In the genomic region with DNA sequence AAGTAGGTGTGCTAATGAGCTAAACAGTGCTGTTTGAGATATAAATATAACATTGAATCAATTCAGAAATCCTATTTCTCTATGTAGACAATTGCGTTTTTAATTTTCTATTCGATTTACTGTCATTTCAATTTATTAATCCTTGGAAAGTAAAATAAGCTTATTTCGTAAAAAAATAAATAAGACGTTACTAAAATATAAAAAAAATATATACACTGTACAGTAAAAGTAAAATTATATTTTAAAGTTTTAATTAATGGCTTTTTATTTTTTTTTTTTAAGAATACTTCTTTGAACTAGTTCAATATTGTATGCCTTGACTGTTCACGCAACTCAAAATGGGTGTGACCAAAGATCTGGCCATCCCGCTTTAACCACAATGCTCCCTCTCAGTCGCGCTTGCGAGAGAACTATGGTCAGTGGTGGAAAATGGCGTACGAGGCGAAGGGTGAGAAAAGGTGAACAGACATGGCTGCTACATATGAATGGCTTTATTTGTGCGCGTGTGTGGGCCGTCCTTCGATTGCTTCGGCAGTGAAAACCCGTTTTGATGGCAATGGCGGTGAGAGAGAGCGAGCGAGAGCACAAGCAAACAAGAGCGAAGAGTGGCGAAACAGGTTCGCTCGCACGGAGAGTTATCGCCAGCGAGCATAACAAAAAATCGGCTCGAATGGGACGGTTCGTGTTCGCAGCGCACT, we compare ENCODE assay signal across 1 fruit fly cellular context.
TF ChIP-seq lines count a peak whose summit lies in the region.

A gene (plus strand): TSS at position 648 of the 698 bp plus-strand sequence.

TF ChIP-seq in whole organism, embryonic, 481 proteins besides CTCF, POLR2A, EP300 and RAD21 (continued from another document and continues in another):
- TF ChIP-seq fu2 (GFP tag; optimal IDR thresholded peaks at IDR 0.05; lab: Kevin White, UChicago) (no peak), CrebB (tag; optimal IDR thresholded peaks at IDR 0.05; lab: Kevin White, UChicago) (peak; percentile 8), D19B (GFP tag; optimal IDR thresholded peaks at IDR 0.05; lab: Kevin White, UChicago) (no peak), emc (GFP tag; optimal IDR thresholded peaks at IDR 0.05; lab: Kevin White, UChicago) (no peak), sisA (GFP tag; IDR thresholded peaks at IDR 0.05; lab: Robert Waterston, UW) (peak; percentile 31; the same call in 1 of the 2 replicates), otp (GFP tag; IDR thresholded peaks at IDR 0.05; lab: Robert Waterston, UW) (0 out of 3 replicates have a peak, but pooled peaks have one; percentile 29), sens (GFP tag; lab: Kevin White, UChicago) (peak; percentile 72), Spps (tag; optimal IDR thresholded peaks at IDR 0.05; lab: Kevin White, UChicago) (no peak), HLH54F (GFP tag; optimal IDR thresholded peaks at IDR 0.05; lab: Kevin White, UChicago) (no peak), CG8089 (GFP tag; optimal IDR thresholded peaks at IDR 0.05; lab: Kevin White, UChicago) (no peak), peb (GFP tag; IDR thresholded peaks at IDR 0.05; lab: Robert Waterston, UW) (no peak), CG11696 (GFP tag; IDR thresholded peaks at IDR 0.05; lab: Robert Waterston, UW) (0 out of 2 replicates have a peak, but pooled peaks have one; percentile 59), tap (tag; optimal IDR thresholded peaks at IDR 0.05; lab: Kevin White, UChicago) (peak; percentile 2), nmo (GFP tag; optimal IDR thresholded peaks at IDR 0.05; lab: Kevin White, UChicago) (peak; percentile 66), dimm (GFP tag; IDR thresholded peaks at IDR 0.05; lab: Robert Waterston, UW) (no peak), CG7928 (GFP tag; optimal IDR thresholded peaks at IDR 0.05; lab: Kevin White, UChicago) (no peak), ind (GFP tag; optimal IDR thresholded peaks at IDR 0.05; lab: Kevin White, UChicago) (peak; percentile 23), Mrtf (GFP tag; IDR thresholded peaks at IDR 0.05; lab: Robert Waterston, UW) (no peak), CG1603 (tag; optimal IDR thresholded peaks at IDR 0.05; lab: Kevin White, UChicago) (no peak), sna (GFP tag; IDR thresholded peaks at IDR 0.05; lab: Robert Waterston, UW; ENCODE audit: partially characterized antibody) (no peak), Doc2 (GFP tag; IDR thresholded peaks at IDR 0.05; lab: Robert Waterston, UW) (no peak), trh (GFP tag; optimal IDR thresholded peaks at IDR 0.05; lab: Kevin White, UChicago) (no peak), CG7987 (GFP tag; optimal IDR thresholded peaks at IDR 0.05; lab: Kevin White, UChicago) (no peak), Atf-2 (GFP tag; optimal IDR thresholded peaks at IDR 0.05; lab: Kevin White, UChicago) (no peak), Sox100B (GFP tag; optimal IDR thresholded peaks at IDR 0.05; lab: Kevin White, UChicago) (peak; percentile 64), gfzf (GFP tag; optimal IDR thresholded peaks at IDR 0.05; lab: Kevin White, UChicago) (no peak), Hr3 (GFP tag; optimal IDR thresholded peaks at IDR 0.05; lab: Kevin White, UChicago) (peak; percentile 49), tx (GFP tag; optimal IDR thresholded peaks at IDR 0.05; lab: Kevin White, UChicago) (no peak), CG2120 (GFP tag; optimal IDR thresholded peaks at IDR 0.05; lab: Kevin White, UChicago) (peak; percentile 35), CG33557 (GFP tag; optimal IDR thresholded peaks at IDR 0.05; lab: Kevin White, UChicago) (peak; percentile 29), ap (GFP tag; IDR thresholded peaks at IDR 0.05; lab: Robert Waterston, UW) (no peak), chinmo (GFP tag; IDR thresholded peaks at IDR 0.05; lab: Robert Waterston, UW; ENCODE audit: partially characterized antibody) (0 out of 4 replicates have a peak, but pooled peaks have one; percentile 67), NC2β (GFP tag; optimal IDR thresholded peaks at IDR 0.05; lab: Kevin White, UChicago) (no peak), CG10267 (tag; optimal IDR thresholded peaks at IDR 0.05; lab: Kevin White, UChicago) (peak; percentile 54), CG2875 (GFP tag; optimal IDR thresholded peaks at IDR 0.05; lab: Kevin White, UChicago) (peak; percentile 13), crp (GFP tag; optimal IDR thresholded peaks at IDR 0.05; lab: Kevin White, UChicago) (no peak), CG15601 (tag; optimal IDR thresholded peaks at IDR 0.05; lab: Kevin White, UChicago) (no peak), CG4854 (GFP tag; optimal IDR thresholded peaks at IDR 0.05; lab: Kevin White, UChicago) (no peak), CG7271 (tag; optimal IDR thresholded peaks at IDR 0.05; lab: Kevin White, UChicago) (no peak), CG11398 (GFP tag; optimal IDR thresholded peaks at IDR 0.05; lab: Kevin White, UChicago) (no peak), repo (GFP tag; optimal IDR thresholded peaks at IDR 0.05; lab: Kevin White, UChicago) (no peak), CG8290 (GFP tag; optimal IDR thresholded peaks at IDR 0.05; lab: Kevin White, UChicago) (no peak), CG8290 (tag; optimal IDR thresholded peaks at IDR 0.05; lab: Kevin White, UChicago) (no peak), Aef1 (GFP tag; IDR thresholded peaks at IDR 0.05; lab: Robert Waterston, UW) (no peak), Xrp1 (GFP tag; IDR thresholded peaks at IDR 0.05; lab: Robert Waterston, UW) (peak; percentile 62; the same call in 1 of the 2 replicates), CG43689 (GFP tag; IDR thresholded peaks at IDR 0.05; lab: Robert Waterston, UW) (no peak), ssp (GFP tag; IDR thresholded peaks at IDR 0.05; lab: Robert Waterston, UW) (no peak), CG15696 (tag; optimal IDR thresholded peaks at IDR 0.05; lab: Kevin White, UChicago) (peak; percentile 27), ATbp (GFP tag; optimal IDR thresholded peaks at IDR 0.05; lab: Kevin White, UChicago) (no peak), dati (GFP tag; IDR thresholded peaks at IDR 0.05; lab: Robert Waterston, UW) (no peak), CG34376 (GFP tag; optimal IDR thresholded peaks at IDR 0.05; lab: Kevin White, UChicago) (no peak), CG7786 (GFP tag; optimal IDR thresholded peaks at IDR 0.05; lab: Kevin White, UChicago) (no peak), CG42726 (GFP tag; IDR thresholded peaks at IDR 0.05; lab: Robert Waterston, UW; ENCODE audit: partially characterized antibody) (0 out of 2 replicates have a peak, but pooled peaks have one; percentile 5), MESR4 (GFP tag; optimal IDR thresholded peaks at IDR 0.05; lab: Kevin White, UChicago) (no peak), ftz-f1 (GFP tag; optimal IDR thresholded peaks at IDR 0.05; lab: Kevin White, UChicago) (peak; percentile 92), CG8478 (optimal IDR thresholded peaks at IDR 0.05; lab: Kevin White, UChicago) (peak; percentile 90), bsh (GFP tag; optimal IDR thresholded peaks at IDR 0.05; lab: Kevin White, UChicago) (no peak), tgo (GFP tag; IDR thresholded peaks at IDR 0.05; lab: Robert Waterston, UW) (peak; percentile 61; the same call in 2 of the 3 replicates), ase (GFP tag; IDR thresholded peaks at IDR 0.05; lab: Robert Waterston, UW) (peak; percentile 28; the same call in 1 of the 3 replicates), lov (optimal IDR thresholded peaks at IDR 0.05; lab: Kevin White, UChicago) (no peak), lov (GFP tag; IDR thresholded peaks at IDR 0.05; lab: Robert Waterston, UW) (peak; percentile 61; the same call in 1 of the 3 replicates), CG11695 (GFP tag; IDR thresholded peaks at IDR 0.05; lab: Robert Waterston, UW) (0 out of 3 replicates have a peak, but pooled peaks have one; percentile 35), Hr78 (GFP tag; optimal IDR thresholded peaks at IDR 0.05; lab: Kevin White, UChicago) (no peak), CG6854 (GFP tag; optimal IDR thresholded peaks at IDR 0.05; lab: Kevin White, UChicago) (no peak), odd (GFP tag; optimal IDR thresholded peaks at IDR 0.05; lab: Kevin White, UChicago) (no peak), Dad (GFP tag; optimal IDR thresholded peaks at IDR 0.05; lab: Kevin White, UChicago) (no peak), Pdp1 (GFP tag; optimal IDR thresholded peaks at IDR 0.05; lab: Kevin White, UChicago) (no peak), sd (tag; optimal IDR thresholded peaks at IDR 0.05; lab: Kevin White, UChicago) (no peak), dmrt11E (tag; optimal IDR thresholded peaks at IDR 0.05; lab: Kevin White, UChicago) (peak; percentile 78), CG4328 (GFP tag; optimal IDR thresholded peaks at IDR 0.05; lab: Kevin White, UChicago) (no peak), CG17359 (tag; optimal IDR thresholded peaks at IDR 0.05; lab: Kevin White, UChicago) (no peak), Bteb2 (GFP tag; optimal IDR thresholded peaks at IDR 0.05; lab: Kevin White, UChicago) (no peak), NC2α (GFP tag; optimal IDR thresholded peaks at IDR 0.05; lab: Kevin White, UChicago) (no peak), CG1602 (GFP tag; optimal IDR thresholded peaks at IDR 0.05; lab: Kevin White, UChicago) (peak; percentile 50), CG17912 (GFP tag; optimal IDR thresholded peaks at IDR 0.05; lab: Kevin White, UChicago) (peak; percentile 48), trem (tag; optimal IDR thresholded peaks at IDR 0.05; lab: Kevin White, UChicago) (no peak), CG10462 (GFP tag; optimal IDR thresholded peaks at IDR 0.05; lab: Kevin White, UChicago) (peak; percentile 21), seq (GFP tag; IDR thresholded peaks at IDR 0.05; lab: Robert Waterston, UW) (peak; percentile 97), CG13894 (tag; optimal IDR thresholded peaks at IDR 0.05; lab: Kevin White, UChicago) (no peak), CG18599 (GFP tag; optimal IDR thresholded peaks at IDR 0.05; lab: Kevin White, UChicago) (peak; percentile 42), Lpt (GFP tag; optimal IDR thresholded peaks at IDR 0.05; lab: Kevin White, UChicago) (no peak), ken (GFP tag; IDR thresholded peaks at IDR 0.05; lab: Robert Waterston, UW) (no peak), ato (GFP tag; IDR thresholded peaks at IDR 0.05; lab: Robert Waterston, UW; ENCODE audit: partially characterized antibody) (peak; percentile 53), gcm (GFP tag; optimal IDR thresholded peaks at IDR 0.05; lab: Kevin White, UChicago) (peak; percentile 52), tio (GFP tag; optimal IDR thresholded peaks at IDR 0.05; lab: Kevin White, UChicago) (peak; percentile 48), CG13296 (GFP tag; optimal IDR thresholded peaks at IDR 0.05; lab: Kevin White, UChicago) (peak; percentile 18), Bdp1 (GFP tag; optimal IDR thresholded peaks at IDR 0.05; lab: Kevin White, UChicago) (no peak), dmrt99B (tag; optimal IDR thresholded peaks at IDR 0.05; lab: Kevin White, UChicago) (no peak), Oaz (GFP tag; IDR thresholded peaks at IDR 0.05; lab: Robert Waterston, UW) (no peak), Awh (GFP tag; IDR thresholded peaks at IDR 0.05; lab: Robert Waterston, UW) (no peak), hkb (optimal IDR thresholded peaks at IDR 0.05; lab: Kevin White, UChicago) (no peak), hkb (GFP tag; IDR thresholded peaks at IDR 0.05; lab: Robert Waterston, UW) (peak; percentile 48), kni (GFP tag; optimal IDR thresholded peaks at IDR 0.05; lab: Kevin White, UChicago) (peak; percentile 42), sqz (GFP tag; optimal IDR thresholded peaks at IDR 0.05; lab: Kevin White, UChicago) (peak; percentile 43), gce (GFP tag; IDR thresholded peaks at IDR 0.05; lab: Robert Waterston, UW) (no peak), D (optimal IDR thresholded peaks at IDR 0.05; lab: Kevin White, UChicago) (peak; percentile 73), D (GFP tag; optimal IDR thresholded peaks at IDR 0.05; lab: Kevin White, UChicago) (peak; percentile 12), az2 (GFP tag; optimal IDR thresholded peaks at IDR 0.05; lab: Kevin White, UChicago) (peak; percentile 62), slbo (GFP tag; IDR thresholded peaks at IDR 0.05; lab: Robert Waterston, UW) (peak; percentile 69), corto (GFP tag; optimal IDR thresholded peaks at IDR 0.05; lab: Kevin White, UChicago) (no peak), CG32772 (GFP tag; IDR thresholded peaks at IDR 0.05; lab: Robert Waterston, UW) (0 out of 2 replicates have a peak, but pooled peaks have one; percentile 28), cg (GFP tag; optimal IDR thresholded peaks at IDR 0.05; lab: Kevin White, UChicago) (peak; percentile 88), NFAT (GFP tag; IDR thresholded peaks at IDR 0.05; lab: Robert Waterston, UW) (no peak), Scr (GFP tag; IDR thresholded peaks at IDR 0.05; lab: Robert Waterston, UW; ENCODE audit: partially characterized antibody) (no peak), Six4 (GFP tag; optimal IDR thresholded peaks at IDR 0.05; lab: Kevin White, UChicago) (peak; percentile 38), maf-S (GFP tag; optimal IDR thresholded peaks at IDR 0.05; lab: Kevin White, UChicago) (no peak), CG17361 (GFP tag; IDR thresholded peaks at IDR 0.05; lab: Robert Waterston, UW) (no peak; the same call in 1 of the 3 replicates), CG17328 (GFP tag; IDR thresholded peaks at IDR 0.05; lab: Robert Waterston, UW) (peak; percentile 65; the same call in 1 of the 2 replicates), Nf-YC (tag; optimal IDR thresholded peaks at IDR 0.05; lab: Kevin White, UChicago) (peak; percentile 99), gro (GFP tag; optimal IDR thresholded peaks at IDR 0.05; lab: Kevin White, UChicago) (no peak), sob (GFP tag; IDR thresholded peaks at IDR 0.05; lab: Robert Waterston, UW) (no peak; the same call in 1 of the 2 replicates), CG9932 (GFP tag; IDR thresholded peaks at IDR 0.05; lab: Robert Waterston, UW) (peak; percentile 48; the same call in 1 of the 2 replicates), CG5953 (GFP tag; IDR thresholded peaks at IDR 0.05; lab: Robert Waterston, UW) (peak; percentile 24; the same call in 1 of the 2 replicates), crol (GFP tag; IDR thresholded peaks at IDR 0.05; lab: Robert Waterston, UW) (peak; percentile 90), CG14965 (GFP tag; optimal IDR thresholded peaks at IDR 0.05; lab: Kevin White, UChicago; ENCODE audit: borderline replicate concordance) (no peak), tup (GFP tag; optimal IDR thresholded peaks at IDR 0.05; lab: Kevin White, UChicago) (no peak), CG17568 (GFP tag; optimal IDR thresholded peaks at IDR 0.05; lab: Kevin White, UChicago) (no peak), cwo (GFP tag; optimal IDR thresholded peaks at IDR 0.05; lab: Kevin White, UChicago) (no peak), pho (GFP tag; optimal IDR thresholded peaks at IDR 0.05; lab: Kevin White, UChicago) (peak; percentile 45), crc (GFP tag; optimal IDR thresholded peaks at IDR 0.05; lab: Kevin White, UChicago) (no peak), stwl (tag; optimal IDR thresholded peaks at IDR 0.05; lab: Kevin White, UChicago) (no peak), Hey (tag; optimal IDR thresholded peaks at IDR 0.05; lab: Kevin White, UChicago) (peak; percentile 51), PHDP (tag; optimal IDR thresholded peaks at IDR 0.05; lab: Kevin White, UChicago) (no peak), CG10959 (GFP tag; IDR thresholded peaks at IDR 0.05; lab: Robert Waterston, UW) (no peak; the same call in 1 of the 2 replicates)
